Worm (Caenorhabditis elegans) whole organism, young adult: ENCODE measurements around the gene F20D6.10.

Experiments used
- F39B2.1 ChIP-seq: fragments of 200-800 bp; sonication (Bioruptor generic); IDR thresholded peaks from 2 replicates; pipeline ENCODE4 v1.3.6; 2022; ENCODE audit warnings: missing genetic modification reagents, missing genetic modification characterization, missing compliant biosample characterization
- akir-1 ChIP-seq: fragments of 200-800 bp; sonication (Bioruptor generic); optimal IDR thresholded peaks from 2 replicates; lab custom pipeline; 2018; ENCODE audit warnings: mild to moderate bottlenecking, missing genetic modification characterization, moderate library complexity, missing compliant biosample characterization
- ama-1 ChIP-seq, 3 experiments: fragments of 150-350 bp in 1 of 3; sonication (generic microtip) in 2 of 3; optimal IDR thresholded peaks; 2 replicates each; lab custom pipeline; 2014 to 2018; ENCODE audit warnings: missing biosample characterization in 2 of 3, missing genetic modification characterization in 2 of 3, missing genetic modification reagents in 2 of 3
- cebp-2 ChIP-seq: fragments of 200-800 bp; sonication (Bioruptor generic); IDR thresholded peaks from 2 replicates; pipeline ENCODE4 v1.3.6; 2022; ENCODE audit warnings: missing genetic modification characterization, missing compliant biosample characterization
- mxl-1 ChIP-seq: sonication (generic microtip); optimal IDR thresholded peaks from 2 replicates; lab custom pipeline; 2016; ENCODE audit warnings: missing genetic modification characterization, missing compliant biosample characterization
- nfya-1 ChIP-seq: sonication (generic microtip); optimal IDR thresholded peaks from 2 replicates; lab custom pipeline; 2017; ENCODE audit warnings: antibody characterized with exemption, missing compliant biosample characterization, missing genetic modification characterization, borderline replicate concordance; ENCODE audit not compliant: insufficient read depth
- pha-4 ChIP-seq: fragments of 150-350 bp; sonication (generic microtip); optimal IDR thresholded peaks from 2 replicates; lab custom pipeline; 2014; ENCODE audit warnings: missing biosample characterization, missing genetic modification reagents, missing genetic modification characterization
- unc-130 ChIP-seq: sonication (generic microtip); optimal IDR thresholded peaks from 2 replicates; lab custom pipeline; 2016; ENCODE audit warnings: missing genetic modification reagents, missing genetic modification characterization, missing compliant biosample characterization
- unc-62 ChIP-seq: fragments of 150-350 bp; optimal IDR thresholded peaks from 2 replicates; lab custom pipeline; 2014; ENCODE audit warnings: missing biosample characterization, missing genetic modification reagents, missing genetic modification characterization
- zim-3 ChIP-seq: sonication (generic microtip); optimal IDR thresholded peaks from 2 replicates; lab custom pipeline; 2017; ENCODE audit warnings: mild to moderate bottlenecking, missing genetic modification characterization, moderate library complexity, missing compliant biosample characterization

DNA sequence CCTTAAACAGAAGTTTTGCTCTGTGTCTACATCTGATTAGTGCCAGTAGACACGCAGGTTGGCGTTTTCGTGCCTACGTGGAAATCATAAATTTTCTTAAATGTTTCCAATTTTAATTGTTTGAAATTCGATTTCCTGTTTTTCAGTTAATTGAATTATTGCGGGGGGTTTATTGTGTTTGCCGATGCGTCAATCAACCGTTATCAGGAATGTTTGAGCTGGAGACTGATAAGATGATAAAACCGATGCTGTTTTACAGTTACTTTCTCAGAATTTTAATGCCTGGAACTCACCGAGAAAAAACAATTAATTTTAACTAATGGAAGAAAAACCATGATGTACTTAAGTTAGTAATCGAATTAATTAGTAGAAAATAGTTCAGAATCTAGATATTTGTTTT is 21.4 kb upstream of the F20D6.10 start:
- no peak for TF ChIP-seq ama-1 (optimal IDR thresholded peaks at IDR 0.05; lab: Kevin White, UChicago)
- TF ChIP-seq ama-1 (GFP tag; optimal IDR thresholded peaks at IDR 0.05; lab: Kevin White, UChicago) = no peak
- no peak for TF ChIP-seq unc-130 (GFP tag; lab: Kevin White, UChicago)
- TF ChIP-seq F39B2.1 = no peak
- no peak for TF ChIP-seq mxl-1 (tag; lab: Kevin White, UChicago)
- TF ChIP-seq unc-62 (GFP tag; lab: Kevin White, UChicago) = no peak
- no peak for TF ChIP-seq zim-3 (tag; lab: Kevin White, UChicago)
- no peak for TF ChIP-seq nfya-1 (tag; lab: Kevin White, UChicago)
- TF ChIP-seq cebp-2 (GFP tag; lab: Robert Waterston, UW) = no peak
- TF ChIP-seq akir-1 = no peak
- no peak for TF ChIP-seq pha-4 (tag; lab: Kevin White, UChicago)
